Worm (Caenorhabditis elegans) whole organism, late embryonic: ENCODE data around the gene pgl-1.

Experiments
- K02D7.2 ChIP-seq: sonication (generic microtip); optimal IDR thresholded peaks from 2 replicates; lab custom pipeline; 2017; ENCODE audit warnings: mild to moderate bottlenecking, missing genetic modification characterization, missing compliant biosample characterization
- ceh-14 ChIP-seq: sonication (generic microtip); optimal IDR thresholded peaks from 2 replicates; lab custom pipeline; 2016; ENCODE audit warnings: missing genotype, missing genetic modification characterization, missing compliant biosample characterization
- ceh-31 ChIP-seq: sonication (generic microtip); optimal IDR thresholded peaks from 2 replicates; lab custom pipeline; 2016; ENCODE audit warnings: missing genetic modification characterization, missing compliant biosample characterization
- fkh-10 ChIP-seq: fragments of 150-350 bp; optimal IDR thresholded peaks from 2 replicates; lab custom pipeline; 2014; ENCODE audit warnings: missing biosample characterization, missing genetic modification reagents, missing genetic modification characterization
- hlh-30 ChIP-seq: sonication (generic microtip); optimal IDR thresholded peaks from 2 replicates; lab custom pipeline; 2017; ENCODE audit warnings: antibody characterized with exemption, missing genetic modification characterization, missing compliant biosample characterization; ENCODE audit not compliant: insufficient read depth
- mec-3 ChIP-seq: sonication (generic microtip); optimal IDR thresholded peaks from 2 replicates; lab custom pipeline; 2016; ENCODE audit warnings: borderline replicate concordance, missing genetic modification characterization, missing compliant biosample characterization
- pax-1 ChIP-seq: fragments of 150-350 bp; optimal IDR thresholded peaks from 2 replicates; lab custom pipeline; 2014; ENCODE audit warnings: missing biosample characterization, missing genetic modification characterization

- TF ChIP-seq ceh-14 (tag; lab: Kevin White, UChicago) (no peak), mec-3 (tag; lab: Kevin White, UChicago) (no peak), fkh-10 (GFP tag; lab: Kevin White, UChicago) (no peak), ceh-31 (no peak), K02D7.2 (no peak), hlh-30 (no peak), pax-1 (no peak)
Observed at ce11 chrIV:7011728-7012127, 34.6 kb upstream of the pgl-1 start, which contains the start of gene trxr-1.
